Worm (Caenorhabditis elegans) whole organism, L4 larva: ENCODE results near the gene T26A8.3.

Experiments
- F26F4.8 ChIP-seq: fragments of 200-800 bp; sonication (Bioruptor generic); conservative IDR thresholded peaks from 2 replicates; pipeline ENCODE4 v1.3.6; 2022; ENCODE audit warnings: missing genetic modification characterization, missing compliant biosample characterization
- F37D6.2 ChIP-seq: sonication (generic microtip); optimal IDR thresholded peaks from 2 replicates; lab custom pipeline; 2016; ENCODE audit warnings: mild to moderate bottlenecking, missing genetic modification characterization, missing compliant biosample characterization
- F44E2.7 ChIP-seq: fragments of 200-800 bp; sonication (Bioruptor generic); IDR thresholded peaks from 2 replicates; pipeline ENCODE4 v2.1.2; 2022; ENCODE audit warnings: missing genetic modification characterization, missing compliant biosample characterization
- Y5F2A.4 ChIP-seq: fragments of 200-800 bp; sonication (Bioruptor generic); optimal IDR thresholded peaks from 2 replicates; lab custom pipeline; 2018; ENCODE audit warnings: mild to moderate bottlenecking, missing genetic modification characterization, missing compliant biosample characterization
- ZK337.2 ChIP-seq: fragments of 200-800 bp; sonication (Bioruptor generic); IDR thresholded peaks from 2 replicates; pipeline ENCODE4 v1.3.6; 2022; ENCODE audit warnings: missing genetic modification reagents, missing genetic modification characterization, missing compliant biosample characterization
- ama-1 ChIP-seq: fragments of 150-350 bp; optimal IDR thresholded peaks from 2 replicates; lab custom pipeline; 2014; ENCODE audit warnings: inconsistent platforms, mixed read lengths
- ceh-20 ChIP-seq: fragments of 200-800 bp; sonication (Bioruptor generic); IDR thresholded peaks from 2 replicates; pipeline ENCODE4 v1.3.6; 2022; ENCODE audit warnings: missing genetic modification reagents, missing genetic modification characterization, missing compliant biosample characterization
- ceh-62 ChIP-seq: sonication (generic microtip); optimal IDR thresholded peaks from 2 replicates; lab custom pipeline; 2017; ENCODE audit warnings: missing biosample characterization, missing genetic modification characterization
- ceh-82 ChIP-seq: sonication (generic microtip); optimal IDR thresholded peaks from 2 replicates; lab custom pipeline; 2017; ENCODE audit warnings: missing biosample characterization, missing genetic modification characterization
- ces-1 ChIP-seq: fragments of 150-350 bp; sonication (generic microtip); optimal IDR thresholded peaks from 4 replicates; lab custom pipeline; 2014; ENCODE audit warnings: missing biosample characterization, missing genetic modification reagents, missing genetic modification characterization
- daf-12 ChIP-seq: fragments of 150-350 bp; optimal IDR thresholded peaks from 2 replicates; lab custom pipeline; 2014; ENCODE audit warnings: missing biosample characterization, missing genetic modification reagents, missing genetic modification characterization
- daf-16 ChIP-seq, 3 experiments: sonication (generic microtip); optimal IDR thresholded peaks; 2 replicates each; lab custom pipeline; 2016 to 2017; ENCODE audit warnings: missing genetic modification characterization in 3 of 3, missing genetic modification reagents in 3 of 3, mild to moderate bottlenecking in 2 of 3, missing compliant biosample characterization in 2 of 3, missing biosample characterization in 1 of 3, moderate library complexity in 1 of 3
- daf-19 ChIP-seq: fragments of 200-800 bp; sonication (Bioruptor generic); conservative IDR thresholded peaks from 2 replicates; pipeline ENCODE4 v1.3.6; 2022; ENCODE audit warnings: missing genetic modification characterization, missing compliant biosample characterization
- dmd-6 ChIP-seq: fragments of 200-800 bp; sonication (Bioruptor generic); IDR thresholded peaks from 2 replicates; pipeline ENCODE4 v1.3.6; 2022; ENCODE audit warnings: missing genetic modification reagents, missing genetic modification characterization, missing compliant biosample characterization
- dmd-9 ChIP-seq: fragments of 200-800 bp; sonication (Bioruptor generic); IDR thresholded peaks from 2 replicates; pipeline ENCODE4 v1.3.6; 2022; ENCODE audit warnings: missing genetic modification reagents, missing genetic modification characterization, missing compliant biosample characterization
- duxl-1 ChIP-seq: sonication (generic microtip); optimal IDR thresholded peaks from 2 replicates; lab custom pipeline; 2016; ENCODE audit warnings: mild to moderate bottlenecking, missing genetic modification characterization, moderate library complexity, missing compliant biosample characterization; ENCODE audit not compliant: poor library complexity
- egl-27 ChIP-seq: sonication (generic microtip); optimal IDR thresholded peaks from 3 replicates; lab custom pipeline; 2017; ENCODE audit warnings: missing biosample characterization, missing genetic modification reagents, missing genetic modification characterization
- fos-1 ChIP-seq: fragments of 150-350 bp; optimal IDR thresholded peaks from 2 replicates; lab custom pipeline; 2014; ENCODE audit warnings: missing biosample characterization, missing genetic modification characterization
- gei-8 ChIP-seq: fragments of 200-800 bp; sonication (Bioruptor generic); optimal IDR thresholded peaks from 2 replicates; lab custom pipeline; 2018; ENCODE audit warnings: mild to moderate bottlenecking, missing genetic modification characterization, missing compliant biosample characterization
- hif-1 ChIP-seq, 2 experiments: sonication (generic microtip); optimal IDR thresholded peaks; 2 replicates each; lab custom pipeline; 2016 to 2017; ENCODE audit warnings: missing compliant biosample characterization in 2 of 2, missing genetic modification characterization in 2 of 2, missing genetic modification reagents in 2 of 2, missing genotype in 2 of 2, mild to moderate bottlenecking in 1 of 2
- hlh-11 ChIP-seq: fragments of 200-800 bp; sonication (Bioruptor generic); optimal IDR thresholded peaks from 2 replicates; lab custom pipeline; 2018; ENCODE audit warnings: mild to moderate bottlenecking, missing genetic modification characterization, missing compliant biosample characterization
- jun-1 ChIP-seq: fragments of 150-350 bp; optimal IDR thresholded peaks from 2 replicates; lab custom pipeline; 2014; ENCODE audit warnings: missing biosample characterization, missing genetic modification reagents, missing genetic modification characterization
- lim-7 ChIP-seq: fragments of 200-800 bp; sonication (Bioruptor generic); IDR thresholded peaks from 2 replicates; pipeline ENCODE4 v1.3.6; 2022; ENCODE audit warnings: missing genetic modification characterization, missing compliant biosample characterization
- lin-1 ChIP-seq: fragments of 200-800 bp; sonication (Bioruptor generic); IDR thresholded peaks from 2 replicates; pipeline ENCODE4 v1.3.6; 2022; ENCODE audit warnings: missing genetic modification reagents, missing genetic modification characterization, missing compliant biosample characterization
- lin-13 ChIP-seq: fragments of 150-350 bp; optimal IDR thresholded peaks from 2 replicates; lab custom pipeline; 2014; ENCODE audit warnings: missing biosample characterization, missing genetic modification reagents, missing genetic modification characterization
- lin-15B ChIP-seq: fragments of 150-350 bp; sonication (generic microtip); optimal IDR thresholded peaks from 3 replicates; lab custom pipeline; 2014; ENCODE audit warnings: missing biosample characterization, missing genetic modification characterization
- lin-29 ChIP-seq: fragments of 200-800 bp; sonication (Bioruptor generic); IDR thresholded peaks from 2 replicates; pipeline ENCODE4 v1.3.6; 2022; ENCODE audit warnings: missing genetic modification reagents, missing genetic modification characterization, missing compliant biosample characterization
- lin-38 ChIP-seq: fragments of 200-800 bp; sonication (Bioruptor generic); IDR thresholded peaks from 2 replicates; pipeline ENCODE4 v1.3.6; 2022; ENCODE audit warnings: missing genetic modification reagents, missing genetic modification characterization, missing compliant biosample characterization
- lin-39 ChIP-seq: fragments of 150-350 bp; optimal IDR thresholded peaks from 2 replicates; lab custom pipeline; 2014; ENCODE audit warnings: missing biosample characterization, missing genetic modification reagents, missing genetic modification characterization
- madf-9 ChIP-seq: fragments of 200-800 bp; sonication (Bioruptor generic); conservative IDR thresholded peaks from 2 replicates; pipeline ENCODE4 v1.3.6; 2022; ENCODE audit warnings: missing genetic modification reagents, missing genetic modification characterization, missing compliant biosample characterization
- mdl-1 ChIP-seq, 2 experiments: fragments of 150-350 bp in 1 of 2; sonication (generic microtip) in 1 of 2; optimal IDR thresholded peaks; 2 replicates each; lab custom pipeline; 2014 to 2017; ENCODE audit warnings: missing biosample characterization in 2 of 2, missing genetic modification characterization in 2 of 2
- mdt-29 ChIP-seq: fragments of 200-800 bp; sonication (Bioruptor generic); IDR thresholded peaks from 2 replicates; pipeline ENCODE4 v1.3.6; 2022; ENCODE audit warnings: missing genetic modification reagents, missing genetic modification characterization, missing compliant biosample characterization
- mes-2 ChIP-seq: sonication (generic microtip); optimal IDR thresholded peaks from 2 replicates; lab custom pipeline; 2016; ENCODE audit warnings: missing genotype, mild to moderate bottlenecking, missing genetic modification characterization, missing compliant biosample characterization; ENCODE audit not compliant: poor library complexity, severe bottlenecking
- nhr-111 ChIP-seq: fragments of 200-800 bp; sonication (Bioruptor generic); optimal IDR thresholded peaks from 2 replicates; lab custom pipeline; 2018; ENCODE audit warnings: mild to moderate bottlenecking, missing genetic modification characterization, missing compliant biosample characterization
- nhr-28 ChIP-seq: fragments of 150-350 bp; optimal IDR thresholded peaks from 2 replicates; lab custom pipeline; 2014; ENCODE audit warnings: missing biosample characterization, missing genetic modification characterization
- nhr-42 ChIP-seq: fragments of 200-800 bp; sonication (Bioruptor generic); IDR thresholded peaks from 2 replicates; pipeline ENCODE4 v1.3.6; 2022; ENCODE audit warnings: missing genetic modification characterization, missing compliant biosample characterization
- nhr-48 ChIP-seq: sonication (generic microtip); optimal IDR thresholded peaks from 2 replicates; lab custom pipeline; 2016; ENCODE audit warnings: mild to moderate bottlenecking, missing genetic modification characterization, missing compliant biosample characterization
- nhr-76 ChIP-seq: fragments of 150-350 bp; optimal IDR thresholded peaks from 2 replicates; lab custom pipeline; 2014; ENCODE audit warnings: missing biosample characterization, missing genetic modification characterization
- pha-4 ChIP-seq, 2 experiments: fragments of 150-350 bp in 1 of 2; fragments of 200-800 bp in 1 of 2; sonication (Bioruptor generic) in 1 of 2; IDR thresholded peaks in 1 of 2; optimal IDR thresholded peaks in 1 of 2; 2 replicates each; pipeline versions ENCODE4 v1.3.6 to Lab custom; 2014 to 2022; ENCODE audit warnings: missing genetic modification characterization in 2 of 2, missing genetic modification reagents in 2 of 2, missing biosample characterization in 1 of 2, missing compliant biosample characterization in 1 of 2
- pqm-1 ChIP-seq: sonication (generic microtip); optimal IDR thresholded peaks from 2 replicates; lab custom pipeline; 2017; ENCODE audit warnings: missing biosample characterization, missing genetic modification characterization
- rbr-2 ChIP-seq: sonication (generic microtip); optimal IDR thresholded peaks from 2 replicates; lab custom pipeline; 2016; ENCODE audit warnings: missing genotype, missing genetic modification characterization, missing compliant biosample characterization
- saeg-2 ChIP-seq: fragments of 200-800 bp; sonication (Bioruptor generic); IDR thresholded peaks from 2 replicates; pipeline ENCODE4 v1.3.6; 2022; ENCODE audit warnings: missing genetic modification reagents, missing genetic modification characterization, missing compliant biosample characterization
- sdz-12 ChIP-seq: fragments of 200-800 bp; sonication (Bioruptor generic); optimal IDR thresholded peaks from 2 replicates; lab custom pipeline; 2018; ENCODE audit warnings: mild to moderate bottlenecking, missing genetic modification characterization, missing compliant biosample characterization
- snpc-1.2 ChIP-seq: fragments of 200-800 bp; sonication (Bioruptor generic); IDR thresholded peaks from 2 replicates; pipeline ENCODE4 v1.3.6; 2022; ENCODE audit warnings: missing genetic modification reagents, missing genetic modification characterization, missing compliant biosample characterization
- snpc-4 ChIP-seq: fragments of 150-350 bp; optimal IDR thresholded peaks from 2 replicates; lab custom pipeline; 2014; ENCODE audit warnings: missing biosample characterization, missing genetic modification characterization
- spr-1 ChIP-seq: sonication (generic microtip); optimal IDR thresholded peaks from 2 replicates; lab custom pipeline; 2016; ENCODE audit warnings: mild to moderate bottlenecking, missing genetic modification characterization, missing compliant biosample characterization
- unc-39 ChIP-seq: sonication (generic microtip); optimal IDR thresholded peaks from 2 replicates; lab custom pipeline; 2017; ENCODE audit warnings: missing biosample characterization, missing genetic modification characterization
- vab-7 ChIP-seq: fragments of 200-800 bp; sonication (Bioruptor generic); IDR thresholded peaks from 2 replicates; pipeline ENCODE4 v1.3.6; 2022; ENCODE audit warnings: missing genetic modification reagents, missing genetic modification characterization, missing compliant biosample characterization
- zfp-2 ChIP-seq: sonication (generic microtip); optimal IDR thresholded peaks from 2 replicates; lab custom pipeline; 2016; ENCODE audit warnings: mild to moderate bottlenecking, missing genetic modification characterization, missing compliant biosample characterization
- zip-11 ChIP-seq: fragments of 200-800 bp; sonication (Bioruptor generic); IDR thresholded peaks from 2 replicates; pipeline ENCODE4 v1.3.6; 2022; ENCODE audit warnings: missing genetic modification characterization, missing compliant biosample characterization
- zip-2 ChIP-seq: fragments of 150-350 bp; optimal IDR thresholded peaks from 2 replicates; lab custom pipeline; 2014; ENCODE audit warnings: missing biosample characterization, missing genetic modification characterization
- ztf-7 ChIP-seq: fragments of 150-350 bp; optimal IDR thresholded peaks from 2 replicates; lab custom pipeline; 2014; ENCODE audit warnings: missing biosample characterization, missing genetic modification characterization

The T26A8.3 gene

ce11 chrIV:8450534-8450933, 24.1 kb upstream of the T26A8.3 start (continued):
- TF ChIP-seq unc-39: no peak
- TF ChIP-seq pqm-1: peak; percentile 96
- no peak for TF ChIP-seq mes-2 (tag; lab: Kevin White, UChicago)
- no peak for TF ChIP-seq sdz-12 (GFP tag; lab: Kevin White, UChicago)
- no peak for TF ChIP-seq snpc-4 (tag; lab: Kevin White, UChicago)
- TF ChIP-seq F37D6.2 (tag; lab: Kevin White, UChicago): no peak
- TF ChIP-seq hlh-11 (tag; lab: Kevin White, UChicago): peak; percentile 59
- no peak for TF ChIP-seq nhr-111 (GFP tag; lab: Kevin White, UChicago)
- TF ChIP-seq dmd-6 (GFP tag; lab: Robert Waterston, UW): peak; percentile 60
- no peak for TF ChIP-seq jun-1 (tag; lab: Kevin White, UChicago)
- TF ChIP-seq dmd-9: no peak
- TF ChIP-seq zip-11: no peak
- no peak for TF ChIP-seq daf-19 (GFP tag; lab: Robert Waterston, UW)
- no peak for TF ChIP-seq ZK337.2 (GFP tag; lab: Robert Waterston, UW)
- TF ChIP-seq Y5F2A.4: no peak
- TF ChIP-seq ceh-82 (tag; lab: Kevin White, UChicago): no peak
- no peak for TF ChIP-seq hif-1 (tag; optimal IDR thresholded peaks at IDR 0.05; lab: Kevin White, UChicago)
- TF ChIP-seq vab-7: no peak
- TF ChIP-seq nhr-28 (tag; lab: Kevin White, UChicago): peak; percentile 79
- TF ChIP-seq lin-1 (GFP tag; lab: Robert Waterston, UW): no peak
- TF ChIP-seq lin-15B: no peak
- no peak for TF ChIP-seq lin-13 (GFP tag; lab: Kevin White, UChicago)
- TF ChIP-seq lin-39 (tag; lab: Kevin White, UChicago): no peak
- TF ChIP-seq F44E2.7 (GFP tag; lab: Robert Waterston, UW): no peak
- TF ChIP-seq daf-16 (GFP tag; optimal IDR thresholded peaks at IDR 0.05; lab: Kevin White, UChicago): no peak
- TF ChIP-seq daf-16 (tag; optimal IDR thresholded peaks at IDR 0.05; lab: Kevin White, UChicago): peak; percentile 62
- TF ChIP-seq ceh-20 (GFP tag; lab: Robert Waterston, UW): no peak
- no peak for TF ChIP-seq lin-38 (GFP tag; lab: Robert Waterston, UW)
- TF ChIP-seq egl-27 (tag; lab: Kevin White, UChicago): no peak
- no peak for TF ChIP-seq ces-1 (GFP tag; lab: Kevin White, UChicago)
- no peak for TF ChIP-seq nhr-76
- no peak for TF ChIP-seq fos-1
- no peak for TF ChIP-seq ama-1 (lab: Kevin White, UChicago)
- TF ChIP-seq pha-4 (GFP tag; IDR thresholded peaks at IDR 0.05; lab: Robert Waterston, UW): no peak
- TF ChIP-seq pha-4 (tag; optimal IDR thresholded peaks at IDR 0.05; lab: Kevin White, UChicago): no peak
- TF ChIP-seq saeg-2: no peak
- no peak for TF ChIP-seq spr-1
- TF ChIP-seq lim-7 (GFP tag; lab: Robert Waterston, UW): no peak
- no peak for TF ChIP-seq ceh-62
- TF ChIP-seq zfp-2 (tag; lab: Kevin White, UChicago): no peak
- no peak for TF ChIP-seq zip-2 (tag; lab: Kevin White, UChicago)
- peak in 1 of 2 experiments; percentile 23 for TF ChIP-seq mdl-1 (tag; optimal IDR thresholded peaks at IDR 0.05; lab: Kevin White, UChicago)
- no peak for TF ChIP-seq mdt-29 (GFP tag; lab: Robert Waterston, UW)
- no peak for TF ChIP-seq lin-29 (GFP tag; lab: Robert Waterston, UW)
- no peak for TF ChIP-seq nhr-42
- no peak for TF ChIP-seq nhr-48 (tag; lab: Kevin White, UChicago)
- no peak for TF ChIP-seq gei-8 (GFP tag; lab: Kevin White, UChicago)
- no peak for TF ChIP-seq rbr-2
- no peak for TF ChIP-seq duxl-1
- TF ChIP-seq F26F4.8 (GFP tag; lab: Robert Waterston, UW): no peak
- TF ChIP-seq snpc-1.2 (GFP tag; lab: Robert Waterston, UW): no peak
- no peak for TF ChIP-seq ztf-7 (tag; lab: Kevin White, UChicago)
- TF ChIP-seq madf-9: no peak
- TF ChIP-seq daf-12 (tag; lab: Kevin White, UChicago): no peak
